Worm (Caenorhabditis elegans) whole organism, L3 larva: Measurements from ENCODE around the gene mlk-1.

Source experiments
- R02D3.7 ChIP-seq: fragments of 150-350 bp; optimal IDR thresholded peaks from 2 replicates; lab custom pipeline; 2014; ENCODE audit warnings: missing biosample characterization, missing genetic modification characterization
- aly-2 ChIP-seq: fragments of 150-350 bp; optimal IDR thresholded peaks from 2 replicates; lab custom pipeline; 2014; ENCODE audit warnings: missing biosample characterization, missing genetic modification characterization
- ama-1 ChIP-seq: fragments of 150-350 bp; optimal IDR thresholded peaks from 2 replicates; lab custom pipeline; 2018
- ceh-16 ChIP-seq: sonication (generic microtip); optimal IDR thresholded peaks from 2 replicates; lab custom pipeline; 2017; ENCODE audit warnings: missing biosample characterization, missing genetic modification characterization
- ceh-82 ChIP-seq: fragments of 150-350 bp; optimal IDR thresholded peaks from 2 replicates; lab custom pipeline; 2014; ENCODE audit warnings: missing biosample characterization, missing genetic modification characterization
- ceh-9 ChIP-seq: sonication (generic microtip); optimal IDR thresholded peaks from 2 replicates; lab custom pipeline; 2018; ENCODE audit warnings: missing biosample characterization, missing genetic modification characterization
- daf-12 ChIP-seq: fragments of 150-350 bp; optimal IDR thresholded peaks from 2 replicates; lab custom pipeline; 2014; ENCODE audit warnings: missing biosample characterization, missing genetic modification reagents, missing genetic modification characterization
- egl-27 ChIP-seq: sonication (generic microtip); optimal IDR thresholded peaks from 4 replicates; lab custom pipeline; 2017; ENCODE audit warnings: missing biosample characterization, missing genetic modification reagents, missing genetic modification characterization
- egl-5 ChIP-seq: fragments of 150-350 bp; optimal IDR thresholded peaks from 2 replicates; lab custom pipeline; 2017; ENCODE audit warnings: missing biosample characterization, missing genetic modification reagents, missing genetic modification characterization, inconsistent platforms
- elt-1 ChIP-seq: fragments of 150-350 bp; optimal IDR thresholded peaks from 2 replicates; lab custom pipeline; 2014; ENCODE audit warnings: missing biosample characterization, missing genetic modification characterization
- elt-2 ChIP-seq: sonication (generic microtip); optimal IDR thresholded peaks from 2 replicates; lab custom pipeline; 2016; ENCODE audit warnings: missing genetic modification reagents, mild to moderate bottlenecking, missing genetic modification characterization, missing compliant biosample characterization
- fkh-10 ChIP-seq: sonication (generic microtip); optimal IDR thresholded peaks from 2 replicates; lab custom pipeline; 2017; ENCODE audit warnings: missing biosample characterization, missing genetic modification reagents, missing genetic modification characterization
- fos-1 ChIP-seq: fragments of 150-350 bp; optimal IDR thresholded peaks from 2 replicates; lab custom pipeline; 2014; ENCODE audit warnings: missing biosample characterization, missing genetic modification characterization
- jun-1 ChIP-seq: fragments of 150-350 bp; optimal IDR thresholded peaks from 2 replicates; lab custom pipeline; 2014; ENCODE audit warnings: missing biosample characterization, missing genetic modification reagents, missing genetic modification characterization
- lin-15B ChIP-seq: fragments of 150-350 bp; optimal IDR thresholded peaks from 2 replicates; lab custom pipeline; 2014; ENCODE audit warnings: missing biosample characterization, missing genetic modification characterization
- lsy-12 ChIP-seq: sonication (generic microtip); optimal IDR thresholded peaks from 2 replicates; lab custom pipeline; 2016; ENCODE audit warnings: mild to moderate bottlenecking, missing genetic modification characterization, missing compliant biosample characterization
- mdl-1 ChIP-seq: fragments of 150-350 bp; optimal IDR thresholded peaks from 2 replicates; lab custom pipeline; 2014; ENCODE audit warnings: missing biosample characterization, missing genetic modification characterization
- mml-1 ChIP-seq: fragments of 150-350 bp; sonication (generic microtip); optimal IDR thresholded peaks from 3 replicates; lab custom pipeline; 2014; ENCODE audit warnings: missing biosample characterization, missing genetic modification characterization
- nfya-1 ChIP-seq: sonication (generic microtip); optimal IDR thresholded peaks from 2 replicates; lab custom pipeline; 2017; ENCODE audit warnings: missing genetic modification characterization, mild to moderate bottlenecking, missing compliant biosample characterization, antibody characterized with exemption, moderate library complexity; ENCODE audit not compliant: insufficient read depth
- nhr-11 ChIP-seq: fragments of 150-350 bp; optimal IDR thresholded peaks from 2 replicates; lab custom pipeline; 2014; ENCODE audit warnings: missing biosample characterization, missing genetic modification characterization
- nhr-12 ChIP-seq: fragments of 150-350 bp; optimal IDR thresholded peaks from 2 replicates; lab custom pipeline; 2014; ENCODE audit warnings: missing biosample characterization, missing genetic modification characterization
- nhr-23 ChIP-seq: fragments of 150-350 bp; optimal IDR thresholded peaks from 2 replicates; lab custom pipeline; 2014; ENCODE audit warnings: missing biosample characterization, missing genetic modification reagents, missing genetic modification characterization
- nhr-237 ChIP-seq: fragments of 150-350 bp; optimal IDR thresholded peaks from 2 replicates; lab custom pipeline; 2014; ENCODE audit warnings: missing biosample characterization, missing genetic modification characterization
- nhr-25 ChIP-seq: sonication (generic microtip); optimal IDR thresholded peaks from 2 replicates; lab custom pipeline; 2017; ENCODE audit warnings: missing biosample characterization, missing genetic modification characterization
- nhr-28 ChIP-seq: fragments of 150-350 bp; optimal IDR thresholded peaks from 2 replicates; lab custom pipeline; 2014; ENCODE audit warnings: missing biosample characterization, missing genetic modification characterization
- nhr-43 ChIP-seq: sonication (generic microtip); optimal IDR thresholded peaks from 2 replicates; lab custom pipeline; 2016; ENCODE audit warnings: mild to moderate bottlenecking, missing genetic modification characterization, missing compliant biosample characterization; ENCODE audit not compliant: poor library complexity, severe bottlenecking
- nhr-67 ChIP-seq: fragments of 150-350 bp; optimal IDR thresholded peaks from 2 replicates; lab custom pipeline; 2014; ENCODE audit warnings: missing biosample characterization, missing genetic modification characterization
- nhr-76 ChIP-seq: fragments of 150-350 bp; sonication (generic microtip); optimal IDR thresholded peaks from 5 replicates; lab custom pipeline; 2014; ENCODE audit warnings: missing biosample characterization, missing genetic modification characterization
- nhr-77 ChIP-seq: fragments of 150-350 bp; optimal IDR thresholded peaks from 2 replicates; lab custom pipeline; 2014; ENCODE audit warnings: missing biosample characterization, missing genetic modification characterization
- pqm-1 ChIP-seq: fragments of 150-350 bp; optimal IDR thresholded peaks from 2 replicates; lab custom pipeline; 2017; ENCODE audit warnings: missing biosample characterization, missing genetic modification characterization, inconsistent platforms
- skn-1 ChIP-seq: fragments of 150-350 bp; optimal IDR thresholded peaks from 2 replicates; lab custom pipeline; 2014; ENCODE audit warnings: missing biosample characterization, missing genetic modification characterization
- tbx-2 ChIP-seq: sonication (generic microtip); optimal IDR thresholded peaks from 2 replicates; lab custom pipeline; 2016; ENCODE audit warnings: mild to moderate bottlenecking, missing genetic modification characterization, missing compliant biosample characterization
- zag-1 ChIP-seq: fragments of 150-350 bp; optimal IDR thresholded peaks from 2 replicates; lab custom pipeline; 2014; ENCODE audit warnings: missing biosample characterization, missing genetic modification characterization
- ztf-11 ChIP-seq: fragments of 150-350 bp; optimal IDR thresholded peaks from 2 replicates; lab custom pipeline; 2014; ENCODE audit warnings: missing biosample characterization, missing genetic modification characterization
- ztf-4 ChIP-seq: fragments of 150-350 bp; optimal IDR thresholded peaks from 2 replicates; lab custom pipeline; 2014; ENCODE audit warnings: missing biosample characterization, missing genetic modification characterization

The mlk-1 gene

DNA sequence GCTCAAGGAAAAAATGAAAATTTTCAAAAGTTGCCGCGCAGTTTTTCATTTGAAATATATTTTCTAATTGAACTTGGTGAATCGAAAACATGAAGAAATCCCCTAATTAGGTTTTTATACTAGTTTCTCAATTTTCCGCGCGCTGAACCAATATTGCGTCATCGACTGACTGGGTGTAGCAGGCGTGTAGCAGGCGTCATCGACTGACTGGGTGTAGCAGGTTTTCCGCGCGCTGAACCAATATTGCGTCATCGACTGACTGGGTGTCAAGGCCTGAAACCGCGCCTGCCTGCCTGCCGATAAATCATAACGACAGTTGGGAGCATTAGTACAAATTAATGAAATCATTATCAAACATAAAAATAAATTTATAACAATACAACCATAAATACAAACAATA is 41.3 kb downstream of the mlk-1 start:
- TF ChIP-seq mdl-1 (no peak), elt-2 (tag; lab: Kevin White, UChicago) (peak; percentile 2), fos-1 (tag; lab: Kevin White, UChicago) (no peak)

DNA sequence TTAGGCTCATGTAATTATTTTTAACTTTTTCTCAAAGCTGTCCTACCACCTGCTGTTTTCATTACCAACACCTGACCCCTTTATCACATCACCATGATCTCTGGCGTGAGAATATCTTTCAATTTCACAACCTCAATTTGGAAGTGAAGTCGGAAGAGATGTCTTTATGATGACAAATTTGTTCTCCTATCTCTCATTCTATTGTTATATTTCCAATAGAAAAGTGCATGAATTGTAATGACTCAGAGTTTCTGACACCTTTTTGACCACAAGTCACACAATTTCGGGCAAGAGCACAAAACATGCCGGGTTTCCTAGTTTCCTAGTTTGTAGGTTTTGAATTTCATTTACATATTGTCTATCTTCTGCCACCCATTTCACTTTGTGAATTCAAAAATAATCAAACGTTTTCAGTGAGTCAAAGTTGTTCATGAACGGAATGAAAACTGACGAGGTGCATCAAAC is 45.8 kb downstream of the mlk-1 start, which contains the start of gene srr-4:
srr-4 (plus strand) TSS at position 415 of the 465 bp plus-strand sequence.
- TF ChIP-seq R02D3.7 (tag; lab: Kevin White, UChicago) = no peak
- TF ChIP-seq fos-1 (tag; lab: Kevin White, UChicago) = no peak
- peak; percentile 28 for TF ChIP-seq pqm-1 (tag; lab: Kevin White, UChicago)
- no peak for TF ChIP-seq lin-15B (tag; lab: Kevin White, UChicago)
- no peak for TF ChIP-seq mml-1 (tag; lab: Kevin White, UChicago)
- TF ChIP-seq nhr-67 = no peak

DNA sequence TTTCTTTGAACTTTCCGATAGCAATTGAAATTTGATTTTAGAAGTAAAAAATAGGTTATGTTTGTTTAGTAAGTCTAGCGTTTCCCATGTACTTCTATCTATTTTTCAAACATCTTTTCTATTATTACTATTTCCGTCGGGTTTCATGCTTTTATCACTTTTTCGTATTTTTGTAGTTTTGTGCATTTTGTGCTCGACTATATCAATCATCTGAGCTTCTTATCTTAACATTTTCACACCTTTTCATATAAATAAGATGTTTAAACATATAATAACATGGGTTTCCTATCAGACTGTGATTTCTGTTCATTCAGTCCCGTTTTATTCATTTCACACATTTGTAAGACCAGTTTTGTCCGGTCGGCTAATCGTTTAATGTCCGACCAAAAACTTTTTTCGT is 46.5 kb downstream of the mlk-1 start:
- TF ChIP-seq pqm-1 (tag; lab: Kevin White, UChicago) (peak; percentile 85), ztf-11 (tag; lab: Kevin White, UChicago) (no peak), elt-2 (tag; lab: Kevin White, UChicago) (peak; percentile 86), nhr-76 (no peak), jun-1 (tag; lab: Kevin White, UChicago) (no peak), ceh-82 (tag; lab: Kevin White, UChicago) (no peak), lsy-12 (tag; lab: Kevin White, UChicago) (no peak), nhr-43 (tag; lab: Kevin White, UChicago) (no peak), lin-15B (tag; lab: Kevin White, UChicago) (no peak)
- TF ChIP-seq, all 47 proteins: peak for 2

DNA sequence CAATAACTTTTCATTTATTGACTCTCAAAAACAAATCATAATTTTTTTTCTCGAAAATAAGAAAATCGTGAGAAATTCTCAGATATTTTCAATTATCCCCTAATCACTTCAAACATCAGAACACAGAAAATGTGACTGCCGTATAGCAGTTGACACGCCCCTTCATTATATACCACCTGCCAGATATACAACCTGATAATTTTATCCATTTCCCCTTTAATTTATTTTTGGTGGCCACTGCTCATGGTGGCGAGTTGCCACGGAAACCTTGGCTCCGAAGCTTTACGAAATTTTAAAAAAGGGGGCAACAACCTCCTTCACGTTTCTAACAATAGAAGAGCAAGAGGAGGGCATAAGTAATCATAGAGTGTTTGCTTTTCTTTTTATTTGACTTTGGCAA is 47.9 kb downstream of the mlk-1 start:
- TF ChIP-seq nhr-76 (no peak), aly-2 (tag; lab: Kevin White, UChicago) (no peak), nhr-25 (tag; lab: Kevin White, UChicago) (no peak), lsy-12 (tag; lab: Kevin White, UChicago) (no peak), tbx-2 (tag; lab: Kevin White, UChicago) (no peak), elt-1 (tag; lab: Kevin White, UChicago) (no peak), mml-1 (tag; lab: Kevin White, UChicago) (no peak), nhr-28 (tag; lab: Kevin White, UChicago) (no peak), ceh-9 (no peak), ama-1 (no peak), mdl-1 (no peak), nhr-77 (tag; lab: Kevin White, UChicago) (no peak), nhr-23 (tag; lab: Kevin White, UChicago) (no peak), ztf-4 (tag; lab: Kevin White, UChicago) (no peak), nhr-12 (no peak), skn-1 (tag; lab: Kevin White, UChicago) (no peak), zag-1 (tag; lab: Kevin White, UChicago) (no peak), nhr-237 (tag; lab: Kevin White, UChicago) (no peak), ztf-11 (tag; lab: Kevin White, UChicago) (no peak)

- TF ChIP-seq fkh-10 (GFP tag; lab: Kevin White, UChicago) = no peak
- TF ChIP-seq ceh-16 (tag; lab: Kevin White, UChicago) = no peak
- TF ChIP-seq nhr-76 = no peak
- no peak for TF ChIP-seq lsy-12 (tag; lab: Kevin White, UChicago)
- TF ChIP-seq egl-27 (tag; lab: Kevin White, UChicago) = peak; percentile 28
- TF ChIP-seq daf-12 (tag; lab: Kevin White, UChicago) = no peak
- TF ChIP-seq nhr-12 = no peak
- TF ChIP-seq nhr-11 = no peak
- no peak for TF ChIP-seq ama-1
- no peak for TF ChIP-seq mml-1 (tag; lab: Kevin White, UChicago)
- TF ChIP-seq ztf-11 (tag; lab: Kevin White, UChicago) = no peak
- TF ChIP-seq elt-2 (tag; lab: Kevin White, UChicago) = peak; percentile 80
- no peak for TF ChIP-seq ceh-9
- TF ChIP-seq zag-1 (tag; lab: Kevin White, UChicago) = no peak
- no peak for TF ChIP-seq nhr-43 (tag; lab: Kevin White, UChicago)
- no peak for TF ChIP-seq skn-1 (tag; lab: Kevin White, UChicago)
- TF ChIP-seq nhr-77 (tag; lab: Kevin White, UChicago) = no peak
- TF ChIP-seq jun-1 (tag; lab: Kevin White, UChicago) = peak; percentile 66
- TF ChIP-seq nfya-1 (tag; lab: Kevin White, UChicago) = no peak
- no peak for TF ChIP-seq R02D3.7 (tag; lab: Kevin White, UChicago)
- peak; percentile 97 for TF ChIP-seq pqm-1 (tag; lab: Kevin White, UChicago)
- no peak for TF ChIP-seq egl-5 (tag; lab: Kevin White, UChicago)
- TF ChIP-seq, all 47 proteins: peak for 4
Measured at ce11 chrV:5012193-5012853, 52.3 kb downstream of the mlk-1 start, which contains the start of gene srr-6. Gene srr-6, plus strand, starts transcription at chrV:5012803.
